Worm (Caenorhabditis elegans) whole organism, L3 larva: ENCODE data around the gene knl-1.

Experiments
- R02D3.7 ChIP-seq: fragments of 150-350 bp; optimal IDR thresholded peaks from 2 replicates; lab custom pipeline; 2014; ENCODE audit warnings: missing biosample characterization, missing genetic modification characterization
- ceh-28 ChIP-seq: fragments of 150-350 bp; optimal IDR thresholded peaks from 2 replicates; lab custom pipeline; 2014; ENCODE audit warnings: missing biosample characterization, missing genetic modification reagents, missing genetic modification characterization
- ceh-82 ChIP-seq: fragments of 150-350 bp; optimal IDR thresholded peaks from 2 replicates; lab custom pipeline; 2014; ENCODE audit warnings: missing biosample characterization, missing genetic modification characterization
- egl-27 ChIP-seq: sonication (generic microtip); optimal IDR thresholded peaks from 4 replicates; lab custom pipeline; 2017; ENCODE audit warnings: missing biosample characterization, missing genetic modification reagents, missing genetic modification characterization
- egl-5 ChIP-seq: fragments of 150-350 bp; optimal IDR thresholded peaks from 2 replicates; lab custom pipeline; 2017; ENCODE audit warnings: missing biosample characterization, missing genetic modification reagents, missing genetic modification characterization, inconsistent platforms
- elt-2 ChIP-seq: sonication (generic microtip); optimal IDR thresholded peaks from 2 replicates; lab custom pipeline; 2016; ENCODE audit warnings: missing genetic modification reagents, mild to moderate bottlenecking, missing genetic modification characterization, missing compliant biosample characterization
- elt-3 ChIP-seq, 3 experiments: fragments of 150-350 bp in 1 of 3; sonication (generic microtip) in 2 of 3; optimal IDR thresholded peaks; 2 replicates in 2 of 3; 4 replicates in 1 of 3; lab custom pipeline; 2014 to 2017; ENCODE audit warnings: missing biosample characterization in 3 of 3, missing genetic modification characterization in 3 of 3
- eor-1 ChIP-seq, 2 experiments: fragments of 150-350 bp; optimal IDR thresholded peaks; 2 replicates each; lab custom pipeline; 2014 to 2018; ENCODE audit warnings: missing biosample characterization in 2 of 2, missing genetic modification characterization in 2 of 2
- fkh-10 ChIP-seq: sonication (generic microtip); optimal IDR thresholded peaks from 2 replicates; lab custom pipeline; 2017; ENCODE audit warnings: missing biosample characterization, missing genetic modification reagents, missing genetic modification characterization
- fkh-2 ChIP-seq: fragments of 150-350 bp; optimal IDR thresholded peaks from 2 replicates; lab custom pipeline; 2014; ENCODE audit warnings: missing biosample characterization, missing genetic modification reagents, missing genetic modification characterization
- fos-1 ChIP-seq: fragments of 150-350 bp; optimal IDR thresholded peaks from 2 replicates; lab custom pipeline; 2014; ENCODE audit warnings: missing biosample characterization, missing genetic modification characterization
- hmg-11 ChIP-seq: sonication (generic microtip); optimal IDR thresholded peaks from 2 replicates; lab custom pipeline; 2016; ENCODE audit warnings: missing genetic modification characterization, missing compliant biosample characterization
- lin-15B ChIP-seq: fragments of 150-350 bp; optimal IDR thresholded peaks from 2 replicates; lab custom pipeline; 2014; ENCODE audit warnings: missing biosample characterization, missing genetic modification characterization
- lin-39 ChIP-seq: fragments of 150-350 bp; optimal IDR thresholded peaks from 2 replicates; lab custom pipeline; 2018; ENCODE audit warnings: missing biosample characterization, missing genetic modification reagents, missing genetic modification characterization
- lsy-12 ChIP-seq: sonication (generic microtip); optimal IDR thresholded peaks from 2 replicates; lab custom pipeline; 2016; ENCODE audit warnings: mild to moderate bottlenecking, missing genetic modification characterization, missing compliant biosample characterization
- mml-1 ChIP-seq: fragments of 150-350 bp; sonication (generic microtip); optimal IDR thresholded peaks from 3 replicates; lab custom pipeline; 2014; ENCODE audit warnings: missing biosample characterization, missing genetic modification characterization
- nfya-1 ChIP-seq: sonication (generic microtip); optimal IDR thresholded peaks from 2 replicates; lab custom pipeline; 2017; ENCODE audit warnings: missing genetic modification characterization, mild to moderate bottlenecking, missing compliant biosample characterization, antibody characterized with exemption, moderate library complexity; ENCODE audit not compliant: insufficient read depth
- nhr-11 ChIP-seq: fragments of 150-350 bp; optimal IDR thresholded peaks from 2 replicates; lab custom pipeline; 2014; ENCODE audit warnings: missing biosample characterization, missing genetic modification characterization
- nhr-23 ChIP-seq: fragments of 150-350 bp; optimal IDR thresholded peaks from 2 replicates; lab custom pipeline; 2014; ENCODE audit warnings: missing biosample characterization, missing genetic modification reagents, missing genetic modification characterization
- nhr-237 ChIP-seq: fragments of 150-350 bp; optimal IDR thresholded peaks from 2 replicates; lab custom pipeline; 2014; ENCODE audit warnings: missing biosample characterization, missing genetic modification characterization
- nhr-25 ChIP-seq: sonication (generic microtip); optimal IDR thresholded peaks from 2 replicates; lab custom pipeline; 2017; ENCODE audit warnings: missing biosample characterization, missing genetic modification characterization
- nhr-67 ChIP-seq: fragments of 150-350 bp; optimal IDR thresholded peaks from 2 replicates; lab custom pipeline; 2014; ENCODE audit warnings: missing biosample characterization, missing genetic modification characterization
- pha-4 ChIP-seq: fragments of 150-350 bp; optimal IDR thresholded peaks from 2 replicates; lab custom pipeline; 2014; ENCODE audit warnings: missing biosample characterization, missing genetic modification reagents, missing genetic modification characterization
- pqm-1 ChIP-seq: fragments of 150-350 bp; optimal IDR thresholded peaks from 2 replicates; lab custom pipeline; 2017; ENCODE audit warnings: missing biosample characterization, missing genetic modification characterization, inconsistent platforms
- sea-2 ChIP-seq: fragments of 150-350 bp; sonication (generic microtip); optimal IDR thresholded peaks from 4 replicates; lab custom pipeline; 2014; ENCODE audit warnings: missing biosample characterization, missing genetic modification reagents, missing genetic modification characterization
- snpc-4 ChIP-seq: fragments of 150-350 bp; optimal IDR thresholded peaks from 2 replicates; lab custom pipeline; 2014; ENCODE audit warnings: missing biosample characterization, missing genetic modification characterization
- unc-39 ChIP-seq: sonication (generic microtip); optimal IDR thresholded peaks from 4 replicates; lab custom pipeline; 2017; ENCODE audit warnings: missing biosample characterization, missing genetic modification characterization
- unc-62 ChIP-seq: fragments of 150-350 bp; sonication (generic microtip); optimal IDR thresholded peaks from 4 replicates; lab custom pipeline; 2014; ENCODE audit warnings: missing biosample characterization, missing genetic modification reagents, missing genetic modification characterization
- ztf-4 ChIP-seq: fragments of 150-350 bp; optimal IDR thresholded peaks from 2 replicates; lab custom pipeline; 2014; ENCODE audit warnings: missing biosample characterization, missing genetic modification characterization

Gene knl-1

ce11 chrIII:8286003-8286402, 35.6 kb downstream of the knl-1 start:
- TF ChIP-seq fos-1 (tag; lab: Kevin White, UChicago) (no peak), fkh-10 (peak; percentile 74)

DNA sequence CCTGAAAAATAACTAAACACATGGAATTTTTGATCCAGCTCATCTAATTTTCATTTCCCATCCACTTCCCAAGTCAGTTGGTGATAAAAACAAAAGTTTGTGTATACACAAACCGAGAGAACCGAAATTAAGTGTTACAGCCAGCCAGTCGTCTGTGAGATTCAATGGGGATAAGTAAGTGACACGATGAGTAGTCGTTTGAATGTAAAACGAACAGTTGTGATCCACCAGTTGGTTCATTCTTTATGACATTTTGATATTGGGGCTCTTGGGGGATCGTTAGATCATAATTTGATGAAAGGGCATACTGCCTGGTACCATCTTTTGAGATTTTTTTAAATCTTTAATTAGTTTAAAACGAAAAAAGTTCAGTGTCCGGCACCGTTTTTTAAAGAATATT, 36.4 kb downstream of the knl-1 start:
- TF ChIP-seq nhr-11 (tag; lab: Kevin White, UChicago) (no peak), egl-5 (peak; percentile 5)

- TF ChIP-seq lin-15B (tag; lab: Kevin White, UChicago) (no peak), egl-27 (tag; lab: Kevin White, UChicago) (no peak), lin-39 (tag; lab: Kevin White, UChicago) (peak; percentile 75), nhr-11 (tag; lab: Kevin White, UChicago) (no peak), hmg-11 (tag; lab: Kevin White, UChicago) (peak; percentile 18), nhr-237 (tag; lab: Kevin White, UChicago) (no peak), mml-1 (tag; lab: Kevin White, UChicago) (no peak), nhr-67 (tag; lab: Kevin White, UChicago) (no peak), pqm-1 (no peak), lsy-12 (tag; lab: Kevin White, UChicago) (no peak), nfya-1 (tag; lab: Kevin White, UChicago) (peak; percentile 59)
- TF ChIP-seq, all 47 proteins: peak for 3
Observed at ce11 chrIII:8287519-8287918, 37.1 kb downstream of the knl-1 start.

DNA sequence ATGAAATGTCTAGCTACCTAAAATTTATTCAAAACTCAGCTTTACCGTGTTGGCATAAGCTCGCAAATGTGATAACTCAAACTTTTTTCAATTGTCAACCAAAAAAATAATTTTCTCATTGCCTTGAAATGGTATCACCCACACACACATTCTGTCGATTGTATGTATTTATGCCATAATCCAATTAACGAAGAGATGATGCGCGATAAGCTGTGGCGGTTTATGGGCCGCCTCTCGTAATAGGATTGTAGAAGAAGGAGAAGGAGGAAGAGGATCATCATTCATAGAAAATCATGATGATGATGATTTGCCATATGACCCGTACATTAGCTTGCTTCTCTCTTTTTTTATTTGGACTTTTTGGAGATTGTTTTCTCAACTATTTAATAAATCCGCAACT, 38.7 kb downstream of the knl-1 start:
- TF ChIP-seq egl-5 (peak; percentile 39), mml-1 (tag; lab: Kevin White, UChicago) (no peak)

DNA sequence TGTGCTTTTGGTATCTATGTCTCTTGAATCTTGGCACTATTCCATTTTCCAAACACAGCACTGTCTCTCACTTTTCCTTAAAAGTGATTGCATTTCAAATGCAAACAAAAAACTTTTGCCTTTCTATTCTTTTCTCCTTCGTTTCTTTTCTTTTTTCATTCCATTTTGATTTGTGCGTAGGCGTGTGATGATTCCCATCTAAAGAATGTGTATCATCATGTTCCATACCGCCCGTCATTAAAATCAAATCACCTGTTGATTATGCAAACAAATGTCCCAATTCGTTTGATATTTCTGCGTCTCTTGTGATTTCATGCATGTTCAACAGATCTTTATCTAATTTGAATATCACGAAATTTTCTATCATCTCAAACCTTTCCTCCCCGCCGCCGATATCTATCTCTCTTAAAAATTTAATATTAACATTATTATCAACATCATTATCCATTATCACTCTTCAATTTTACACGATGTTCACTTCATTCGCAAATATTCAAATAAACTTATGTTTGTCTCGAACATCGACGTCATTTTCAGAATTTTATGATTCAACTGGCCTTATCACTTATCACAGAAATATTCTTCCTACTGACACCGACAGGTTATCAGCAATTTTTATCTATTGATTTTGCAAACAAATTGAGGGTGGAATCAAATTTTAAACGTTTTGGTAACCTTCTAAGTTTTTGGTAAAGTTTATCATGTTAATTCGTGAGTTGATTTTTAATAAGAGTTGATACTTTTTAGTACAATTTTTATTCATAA, 41.0 kb downstream of the knl-1 start:
- TF ChIP-seq sea-2 (GFP tag; lab: Kevin White, UChicago) (no peak), ceh-28 (peak; percentile 24), elt-2 (tag; lab: Kevin White, UChicago) (peak; percentile 96), egl-5 (peak; percentile 61), pqm-1 (peak; percentile 90), mml-1 (tag; lab: Kevin White, UChicago) (no peak), pha-4 (tag; lab: Kevin White, UChicago) (peak; percentile 46)

ce11 chrIII:8293260-8293659, 42.8 kb downstream of the knl-1 start:
- TF ChIP-seq elt-2 (tag; lab: Kevin White, UChicago) (peak; percentile 13), pha-4 (tag; lab: Kevin White, UChicago) (no peak), unc-39 (no peak)
- TF ChIP-seq, all 47 proteins: peak for 1

- no peak for TF ChIP-seq fkh-2
- TF ChIP-seq nhr-11 (tag; lab: Kevin White, UChicago), result no peak
- no peak for TF ChIP-seq eor-1 (tag; optimal IDR thresholded peaks at IDR 0.05; lab: Kevin White, UChicago)
- no peak for TF ChIP-seq unc-62 (GFP tag; lab: Kevin White, UChicago)
- no peak for TF ChIP-seq unc-39
- TF ChIP-seq ztf-4, result no peak
- TF ChIP-seq lin-39 (tag; lab: Kevin White, UChicago), result peak; percentile 20
- peak; percentile 58 for TF ChIP-seq elt-2 (tag; lab: Kevin White, UChicago)
- no peak for TF ChIP-seq nhr-67 (tag; lab: Kevin White, UChicago)
- no peak for TF ChIP-seq mml-1 (tag; lab: Kevin White, UChicago)
Observed at ce11 chrIII:8298216-8298920, 47.9 kb downstream of the knl-1 start.

ce11 chrIII:8299078-8299587, 48.7 kb downstream of the knl-1 start:
- TF ChIP-seq nhr-23 (tag; lab: Kevin White, UChicago) (no peak), snpc-4 (tag; lab: Kevin White, UChicago) (no peak), sea-2 (GFP tag; lab: Kevin White, UChicago) (no peak), nhr-67 (tag; lab: Kevin White, UChicago) (no peak), lsy-12 (tag; lab: Kevin White, UChicago) (no peak), R02D3.7 (tag; lab: Kevin White, UChicago) (no peak), nhr-25 (tag; lab: Kevin White, UChicago) (no peak), eor-1 (tag; optimal IDR thresholded peaks at IDR 0.05; lab: Kevin White, UChicago) (no peak), ceh-82 (no peak), elt-3 (tag; optimal IDR thresholded peaks at IDR 0.05; lab: Kevin White, UChicago) (no peak)
